Fruit fly (Drosophila melanogaster) whole organism, pupa: Measurements from ENCODE around the gene Obp99c.

Source experiments
- CG17806 ChIP-seq: fragments of 200-800 bp; sonication (Bioruptor generic); optimal IDR thresholded peaks from 2 replicates; lab custom pipeline; 2018; ENCODE audit warnings: missing biosample characterization, mild to moderate bottlenecking, missing genetic modification characterization, moderate library complexity
- CG32121 ChIP-seq: fragments of 200-800 bp; sonication (Bioruptor generic); IDR thresholded peaks from 2 replicates; pipeline ENCODE4 v1.3.6; 2022; ENCODE audit warnings: missing biosample characterization, missing genetic modification characterization
- CG4496 ChIP-seq: fragments of 200-800 bp; sonication (Bioruptor generic); IDR thresholded peaks from 3 replicates; pipeline ENCODE4 v1.3.6; 2022; ENCODE audit warnings: missing biosample characterization, missing genetic modification characterization
- EcR ChIP-seq: fragments of 200-800 bp; sonication (Bioruptor generic); optimal IDR thresholded peaks from 3 replicates; lab custom pipeline; 2019; ENCODE audit warnings: missing biosample characterization, missing genetic modification characterization, mild to moderate bottlenecking, moderate library complexity, missing genetic modification reagents
- Pif1B ChIP-seq: fragments of 200-800 bp; sonication (Bioruptor generic); optimal IDR thresholded peaks from 3 replicates; lab custom pipeline; 2016; ENCODE audit warnings: missing biosample characterization, missing genetic modification characterization
- Snoo ChIP-seq: fragments of 200-800 bp; sonication (Bioruptor generic); optimal IDR thresholded peaks from 3 replicates; lab custom pipeline; 2017; ENCODE audit warnings: missing biosample characterization, mild to moderate bottlenecking, missing genetic modification characterization, inconsistent platforms
- fd96Ca ChIP-seq: fragments of 200-800 bp; sonication (Bioruptor generic); IDR thresholded peaks from 3 replicates; pipeline ENCODE4 v1.3.6; 2022; ENCODE audit warnings: missing biosample characterization, missing genetic modification characterization

DNA sequence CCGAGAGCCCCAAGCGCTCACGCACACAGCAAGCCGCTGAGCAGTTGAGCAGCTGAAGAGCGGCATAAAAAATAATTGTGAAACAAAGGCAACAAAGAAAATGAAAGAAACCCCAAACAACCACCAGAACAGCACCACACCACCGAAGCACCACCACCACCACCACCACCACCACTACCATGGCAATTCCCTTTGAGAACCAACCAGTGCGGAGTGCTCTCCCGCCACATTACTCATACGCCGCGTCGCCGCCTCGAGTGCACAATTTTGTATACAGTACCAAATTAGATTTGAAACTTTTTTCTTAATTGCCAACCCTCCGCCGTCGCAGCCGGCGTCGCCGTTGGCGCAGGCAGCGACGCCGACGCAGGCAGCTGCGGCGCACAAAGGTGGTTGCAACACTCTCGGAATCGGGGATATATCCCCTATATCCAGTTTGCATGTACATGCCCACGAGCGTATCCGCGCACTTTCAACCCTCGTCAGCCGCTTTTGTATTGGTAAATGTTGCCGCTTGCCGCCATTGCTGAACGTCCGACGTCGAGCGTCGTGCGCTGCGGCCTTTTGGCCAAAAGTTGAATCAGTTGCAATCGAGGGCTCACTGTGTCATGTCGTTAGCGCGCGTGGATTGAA, 3.0 kb upstream of the Obp99c start, which contains the start of gene dmrt99B:
- TF ChIP-seq EcR, result no peak
- no peak for TF ChIP-seq Snoo (tag; lab: Kevin White, UChicago)
- TF ChIP-seq CG17806, result no peak
- TF ChIP-seq CG4496, result no peak
- no peak for TF ChIP-seq CG32121 (GFP tag; lab: Robert Waterston, UW)
- no peak for TF ChIP-seq Pif1B (GFP tag; lab: Kevin White, UChicago)
- TF ChIP-seq fd96Ca (GFP tag; lab: Robert Waterston, UW), result no peak
